Worm (Caenorhabditis elegans): Measurements from ENCODE around the gene C37C3.17.

Gene C37C3.17

DNA sequence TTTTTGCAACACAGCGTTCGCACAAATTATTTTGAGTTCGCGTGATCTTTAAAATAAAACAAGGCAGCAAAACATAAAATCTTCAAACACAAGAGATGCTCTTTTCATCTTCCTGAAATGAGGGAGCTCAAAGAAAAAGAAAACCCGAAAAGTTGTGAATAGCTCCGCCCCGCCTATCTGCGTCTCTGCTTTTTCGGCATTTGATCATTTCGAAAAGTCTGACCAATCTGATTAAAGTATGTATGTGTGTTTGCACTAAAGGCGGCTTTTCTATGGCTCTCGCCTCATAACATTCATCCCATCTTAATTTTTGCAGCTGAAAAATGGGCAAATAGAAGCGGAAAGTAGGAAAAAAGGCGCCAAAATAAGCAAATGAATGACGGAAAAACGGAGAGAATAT, 42.1 kb downstream of the C37C3.17 start:
- no peak for TF ChIP-seq rnt-1 (tag; optimal IDR thresholded peaks at IDR 0.05)
- TF ChIP-seq F13H6.1 (tag; optimal IDR thresholded peaks at IDR 0.05): no peak
- TF ChIP-seq unc-42 (tag; optimal IDR thresholded peaks at IDR 0.05): peak; percentile 74
- no peak for TF ChIP-seq ref-2 (tag; optimal IDR thresholded peaks at IDR 0.05)
- TF ChIP-seq ceh-45 (GFP tag; IDR thresholded peaks at IDR 0.05): no peak
- no peak for TF ChIP-seq ztf-16 (tag; optimal IDR thresholded peaks at IDR 0.05)
- TF ChIP-seq ceh-6 (GFP tag; optimal IDR thresholded peaks at IDR 0.05): no peak
- TF ChIP-seq pax-1 (tag; optimal IDR thresholded peaks at IDR 0.05): no peak

DNA sequence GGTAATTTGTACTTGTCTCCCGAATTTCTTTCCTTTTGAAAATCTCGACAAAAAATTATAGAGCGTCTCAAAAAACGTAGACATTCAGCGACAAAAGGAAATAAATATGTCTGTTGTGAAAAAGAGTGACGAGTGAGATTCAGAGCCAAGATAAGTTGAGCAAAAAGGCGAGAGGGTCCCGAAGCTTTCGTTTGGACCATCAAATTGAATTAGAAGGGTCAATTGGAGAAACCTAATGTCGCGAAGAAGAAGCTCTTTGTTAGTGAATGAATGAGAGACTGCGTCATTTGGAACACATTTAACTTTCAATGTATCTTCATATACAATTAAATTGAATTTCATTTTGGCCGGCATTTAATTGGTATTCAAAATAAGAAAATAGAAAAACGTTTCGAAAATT, 45.2 kb downstream of the C37C3.17 start:
- TF ChIP-seq npax-4 (tag; optimal IDR thresholded peaks at IDR 0.05) (no peak), unc-42 (tag; optimal IDR thresholded peaks at IDR 0.05) (peak; percentile 95)

DNA sequence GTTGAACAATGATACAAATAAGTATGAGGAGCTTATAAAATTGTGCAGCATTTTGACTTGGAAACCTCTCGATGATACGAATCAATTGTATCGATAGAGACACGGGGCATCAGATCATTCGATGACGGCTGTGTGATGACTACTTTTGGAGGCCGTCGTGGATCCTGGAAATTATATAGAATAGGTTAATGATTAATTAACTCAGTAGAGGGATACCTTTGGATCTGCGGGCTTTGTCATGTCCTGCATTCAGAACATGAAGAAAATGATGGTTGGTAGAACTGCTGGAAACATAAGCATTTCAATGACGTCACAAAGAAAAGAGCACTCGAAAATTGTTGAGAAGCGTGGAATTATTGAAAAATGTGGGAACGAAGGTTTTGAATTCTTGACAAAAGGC, 47.1 kb downstream of the C37C3.17 start, which contains the start of gene ZK742.6:
ZK742.6 (minus strand) TSS at position 342 of the 400 bp plus-strand sequence.
- TF ChIP-seq unc-42 (tag; optimal IDR thresholded peaks at IDR 0.05): no peak
- TF ChIP-seq rnt-1 (tag; optimal IDR thresholded peaks at IDR 0.05): no peak
- TF ChIP-seq sdc-2 (tag; optimal IDR thresholded peaks at IDR 0.05): no peak
- TF ChIP-seq pros-1 (tag; optimal IDR thresholded peaks at IDR 0.05): no peak
- no peak for TF ChIP-seq pqm-1 (tag; optimal IDR thresholded peaks at IDR 0.05)
- no peak for TF ChIP-seq unc-55 (GFP tag; optimal IDR thresholded peaks at IDR 0.05)
- TF ChIP-seq ceh-2 (tag; optimal IDR thresholded peaks at IDR 0.05): no peak
- no peak for TF ChIP-seq nfya-1 (tag; optimal IDR thresholded peaks at IDR 0.05)
- TF ChIP-seq tbx-7 (tag; optimal IDR thresholded peaks at IDR 0.05): no peak
- no peak for TF ChIP-seq lim-6 (tag; optimal IDR thresholded peaks at IDR 0.05)
- no peak for TF ChIP-seq che-1 (tag; optimal IDR thresholded peaks at IDR 0.05)
- TF ChIP-seq pag-3 (tag; optimal IDR thresholded peaks at IDR 0.05; ENCODE audit: borderline replicate concordance): no peak
- no peak for TF ChIP-seq pax-1 (tag; optimal IDR thresholded peaks at IDR 0.05)
- TF ChIP-seq ttx-3 (tag; optimal IDR thresholded peaks at IDR 0.05): no peak
- TF ChIP-seq ceh-31 (tag; optimal IDR thresholded peaks at IDR 0.05): no peak

DNA sequence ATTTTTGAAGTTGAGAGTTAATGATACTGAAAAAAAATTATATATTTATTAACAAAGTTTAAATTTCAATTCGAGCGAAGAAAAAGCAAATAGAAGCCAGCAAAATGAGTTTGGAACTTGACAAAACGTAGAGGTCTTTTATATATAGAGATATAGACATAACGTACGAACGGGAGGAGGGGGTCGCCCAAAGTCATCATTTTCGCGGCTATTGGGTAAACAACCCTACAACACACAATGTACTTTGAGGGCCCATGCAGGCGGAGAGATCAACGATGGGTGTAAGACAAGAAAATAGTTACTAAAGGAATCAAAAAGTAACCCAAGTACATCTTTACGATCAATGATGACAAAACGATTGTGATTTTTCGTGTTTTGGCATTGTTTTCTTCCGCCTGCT, 49.9 kb downstream of the C37C3.17 start, which contains the start of gene ZK742.4:
ZK742.4 (minus strand) TSS at position 35 of the 400 bp plus-strand sequence.
- TF ChIP-seq mec-3 (tag; optimal IDR thresholded peaks at IDR 0.05; ENCODE audit: borderline replicate concordance) (no peak), pax-1 (tag; optimal IDR thresholded peaks at IDR 0.05) (no peak), dmd-4 (tag; optimal IDR thresholded peaks at IDR 0.05; ENCODE audit: borderline replicate concordance) (no peak), tbx-2 (tag; optimal IDR thresholded peaks at IDR 0.05) (peak; percentile 12), K02D7.2 (tag; optimal IDR thresholded peaks at IDR 0.05) (no peak)

All from whole organism, late embryonic.